Worm (Caenorhabditis elegans) whole organism, late embryonic: Measurements from ENCODE around the gene inpp-4B.

Experiments used
- F13H6.1 ChIP-seq: sonication (generic microtip); optimal IDR thresholded peaks from 2 replicates; lab custom pipeline; 2016; ENCODE audit warnings: missing genetic modification characterization, missing compliant biosample characterization
- Y22D7AL.16 ChIP-seq: sonication (generic microtip); optimal IDR thresholded peaks from 2 replicates; lab custom pipeline; 2016; ENCODE audit warnings: missing genetic modification characterization, missing compliant biosample characterization
- ama-1 ChIP-seq: fragments of 150-350 bp; optimal IDR thresholded peaks from 2 replicates; lab custom pipeline; 2014
- ceh-30 ChIP-seq: fragments of 150-350 bp; optimal IDR thresholded peaks from 2 replicates; lab custom pipeline; 2014; ENCODE audit warnings: missing biosample characterization, missing genetic modification characterization
- che-1 ChIP-seq: sonication (generic microtip); optimal IDR thresholded peaks from 2 replicates; lab custom pipeline; 2016; ENCODE audit warnings: mild to moderate bottlenecking, missing genetic modification characterization, missing compliant biosample characterization

ce11 chrIII:10293362-10293761 lies 26.7 kb upstream of the inpp-4B start:
- no peak for TF ChIP-seq ama-1 (lab: Kevin White, UChicago)
- no peak for TF ChIP-seq Y22D7AL.16
- no peak for TF ChIP-seq F13H6.1 (tag; lab: Kevin White, UChicago)
- TF ChIP-seq che-1 (tag; lab: Kevin White, UChicago): no peak
- TF ChIP-seq ceh-30 (tag; lab: Kevin White, UChicago): no peak
